Worm (Caenorhabditis elegans) whole organism, L4 larva: Measurements from ENCODE around the gene ubc-13.
A peak's percentile ranks its signal among the peaks of the same experiment; 100 is the strongest.

Experiments used
- F26F4.8 ChIP-seq: fragments of 200-800 bp; sonication (Bioruptor generic); conservative IDR thresholded peaks from 2 replicates; pipeline ENCODE4 v1.3.6; 2022; ENCODE audit warnings: missing genetic modification characterization, missing compliant biosample characterization
- F49E8.2 ChIP-seq: sonication (generic microtip); optimal IDR thresholded peaks from 2 replicates; lab custom pipeline; 2016; ENCODE audit warnings: missing compliant biosample characterization, mild to moderate bottlenecking, missing genetic modification characterization, borderline replicate concordance
- Y105C5A.15 ChIP-seq: fragments of 200-800 bp; sonication (Bioruptor generic); IDR thresholded peaks from 2 replicates; pipeline ENCODE4 v1.3.6; 2022; ENCODE audit warnings: missing genetic modification characterization, missing compliant biosample characterization
- ZK337.2 ChIP-seq: fragments of 200-800 bp; sonication (Bioruptor generic); IDR thresholded peaks from 2 replicates; pipeline ENCODE4 v1.3.6; 2022; ENCODE audit warnings: missing genetic modification reagents, missing genetic modification characterization, missing compliant biosample characterization
- ZK546.5 ChIP-seq, 2 experiments: sonication (generic microtip); optimal IDR thresholded peaks; 2 replicates each; lab custom pipeline; 2017; ENCODE audit warnings: missing biosample characterization in 2 of 2, missing genetic modification characterization in 2 of 2
- aha-1 ChIP-seq: fragments of 150-350 bp; peaks from one replicate; lab custom pipeline; 2014; ENCODE audit warnings: missing biosample characterization, missing genetic modification characterization
- attf-4 ChIP-seq: sonication (generic microtip); optimal IDR thresholded peaks from 3 replicates; lab custom pipeline; 2017; ENCODE audit warnings: missing biosample characterization, missing genetic modification characterization
- ceh-20 ChIP-seq: fragments of 200-800 bp; sonication (Bioruptor generic); IDR thresholded peaks from 2 replicates; pipeline ENCODE4 v1.3.6; 2022; ENCODE audit warnings: missing genetic modification reagents, missing genetic modification characterization, missing compliant biosample characterization
- ceh-28 ChIP-seq: fragments of 150-350 bp; optimal IDR thresholded peaks from 2 replicates; lab custom pipeline; 2014; ENCODE audit warnings: missing biosample characterization, missing genetic modification reagents, missing genetic modification characterization
- ctbp-1 ChIP-seq: fragments of 200-800 bp; sonication (Bioruptor generic); IDR thresholded peaks from 2 replicates; pipeline ENCODE4 v1.3.6; 2022; ENCODE audit warnings: missing genetic modification reagents, missing genetic modification characterization, missing compliant biosample characterization
- daf-12 ChIP-seq: fragments of 150-350 bp; optimal IDR thresholded peaks from 2 replicates; lab custom pipeline; 2014; ENCODE audit warnings: missing biosample characterization, missing genetic modification reagents, missing genetic modification characterization
- daf-16 ChIP-seq, 3 experiments: sonication (generic microtip); optimal IDR thresholded peaks; 2 replicates each; lab custom pipeline; 2016 to 2017; ENCODE audit warnings: missing genetic modification characterization in 3 of 3, missing genetic modification reagents in 3 of 3, mild to moderate bottlenecking in 2 of 3, missing compliant biosample characterization in 2 of 3, missing biosample characterization in 1 of 3, moderate library complexity in 1 of 3
- daf-19 ChIP-seq: fragments of 200-800 bp; sonication (Bioruptor generic); conservative IDR thresholded peaks from 2 replicates; pipeline ENCODE4 v1.3.6; 2022; ENCODE audit warnings: missing genetic modification characterization, missing compliant biosample characterization
- daf-8 ChIP-seq: fragments of 200-800 bp; sonication (Bioruptor generic); IDR thresholded peaks from 2 replicates; pipeline ENCODE4 v1.3.6; 2022; ENCODE audit warnings: missing genetic modification characterization, missing compliant biosample characterization
- dve-1 ChIP-seq: sonication (generic microtip); optimal IDR thresholded peaks from 2 replicates; lab custom pipeline; 2017; ENCODE audit warnings: antibody characterized with exemption, mild to moderate bottlenecking, missing genetic modification characterization, missing compliant biosample characterization; ENCODE audit not compliant: insufficient read depth
- egl-27 ChIP-seq: sonication (generic microtip); optimal IDR thresholded peaks from 3 replicates; lab custom pipeline; 2017; ENCODE audit warnings: missing biosample characterization, missing genetic modification reagents, missing genetic modification characterization
- egl-43 ChIP-seq: fragments of 200-800 bp; sonication (Bioruptor generic); IDR thresholded peaks from 2 replicates; pipeline ENCODE4 v1.3.6; 2022; ENCODE audit warnings: missing genetic modification reagents, missing genetic modification characterization, missing compliant biosample characterization
- fkh-10 ChIP-seq: fragments of 150-350 bp; optimal IDR thresholded peaks from 2 replicates; lab custom pipeline; 2014; ENCODE audit warnings: missing biosample characterization, missing genetic modification reagents, missing genetic modification characterization
- gei-8 ChIP-seq: fragments of 200-800 bp; sonication (Bioruptor generic); optimal IDR thresholded peaks from 2 replicates; lab custom pipeline; 2018; ENCODE audit warnings: mild to moderate bottlenecking, missing genetic modification characterization, missing compliant biosample characterization
- hif-1 ChIP-seq, 2 experiments: sonication (generic microtip); optimal IDR thresholded peaks; 2 replicates each; lab custom pipeline; 2016 to 2017; ENCODE audit warnings: missing compliant biosample characterization in 2 of 2, missing genetic modification characterization in 2 of 2, missing genetic modification reagents in 2 of 2, missing genotype in 2 of 2, mild to moderate bottlenecking in 1 of 2
- hlh-30 ChIP-seq: sonication (generic microtip); optimal IDR thresholded peaks from 2 replicates; lab custom pipeline; 2017; ENCODE audit warnings: antibody characterized with exemption, mild to moderate bottlenecking, missing genetic modification characterization, missing compliant biosample characterization; ENCODE audit not compliant: insufficient read depth
- hmg-1.1 ChIP-seq: fragments of 200-800 bp; sonication (Bioruptor generic); IDR thresholded peaks from 2 replicates; pipeline ENCODE4 v1.3.6; 2022; ENCODE audit warnings: missing genetic modification reagents, missing genetic modification characterization, missing compliant biosample characterization
- jun-1 ChIP-seq: fragments of 150-350 bp; optimal IDR thresholded peaks from 2 replicates; lab custom pipeline; 2014; ENCODE audit warnings: missing biosample characterization, missing genetic modification reagents, missing genetic modification characterization
- lim-7 ChIP-seq: fragments of 200-800 bp; sonication (Bioruptor generic); IDR thresholded peaks from 2 replicates; pipeline ENCODE4 v1.3.6; 2022; ENCODE audit warnings: missing genetic modification characterization, missing compliant biosample characterization
- lin-13 ChIP-seq: fragments of 150-350 bp; optimal IDR thresholded peaks from 2 replicates; lab custom pipeline; 2014; ENCODE audit warnings: missing biosample characterization, missing genetic modification reagents, missing genetic modification characterization
- lin-15B ChIP-seq: fragments of 150-350 bp; sonication (generic microtip); optimal IDR thresholded peaks from 3 replicates; lab custom pipeline; 2014; ENCODE audit warnings: missing biosample characterization, missing genetic modification characterization
- mxl-3 ChIP-seq: fragments of 200-800 bp; sonication (Bioruptor generic); optimal IDR thresholded peaks from 2 replicates; lab custom pipeline; 2018; ENCODE audit warnings: mild to moderate bottlenecking, missing genetic modification characterization, missing compliant biosample characterization
- nhr-10 ChIP-seq: fragments of 150-350 bp; optimal IDR thresholded peaks from 2 replicates; lab custom pipeline; 2014; ENCODE audit warnings: missing biosample characterization, missing genetic modification characterization
- nhr-102 ChIP-seq: sonication (generic microtip); optimal IDR thresholded peaks from 2 replicates; lab custom pipeline; 2016; ENCODE audit warnings: mild to moderate bottlenecking, missing genetic modification characterization, moderate library complexity, missing compliant biosample characterization
- nhr-111 ChIP-seq: fragments of 200-800 bp; sonication (Bioruptor generic); optimal IDR thresholded peaks from 2 replicates; lab custom pipeline; 2018; ENCODE audit warnings: mild to moderate bottlenecking, missing genetic modification characterization, missing compliant biosample characterization
- nhr-28 ChIP-seq: fragments of 150-350 bp; optimal IDR thresholded peaks from 2 replicates; lab custom pipeline; 2014; ENCODE audit warnings: missing biosample characterization, missing genetic modification characterization
- nhr-41 ChIP-seq: fragments of 200-800 bp; sonication (Bioruptor generic); IDR thresholded peaks from 2 replicates; pipeline ENCODE4 v1.3.6; 2022; ENCODE audit warnings: missing genetic modification reagents, missing genetic modification characterization, missing compliant biosample characterization
- nhr-48 ChIP-seq: sonication (generic microtip); optimal IDR thresholded peaks from 2 replicates; lab custom pipeline; 2016; ENCODE audit warnings: mild to moderate bottlenecking, missing genetic modification characterization, missing compliant biosample characterization
- pha-4 ChIP-seq, 2 experiments: fragments of 150-350 bp in 1 of 2; fragments of 200-800 bp in 1 of 2; sonication (Bioruptor generic) in 1 of 2; IDR thresholded peaks in 1 of 2; optimal IDR thresholded peaks in 1 of 2; 2 replicates each; pipeline versions ENCODE4 v1.3.6 to Lab custom; 2014 to 2022; ENCODE audit warnings: missing genetic modification characterization in 2 of 2, missing genetic modification reagents in 2 of 2, missing biosample characterization in 1 of 2, missing compliant biosample characterization in 1 of 2
- php-3 ChIP-seq: fragments of 200-800 bp; sonication (Bioruptor generic); IDR thresholded peaks from 2 replicates; pipeline ENCODE4 v1.3.6; 2022; ENCODE audit warnings: missing genetic modification reagents, missing genetic modification characterization, missing compliant biosample characterization
- pqm-1 ChIP-seq: sonication (generic microtip); optimal IDR thresholded peaks from 2 replicates; lab custom pipeline; 2017; ENCODE audit warnings: missing biosample characterization, missing genetic modification characterization
- set-16 ChIP-seq: fragments of 200-800 bp; sonication (Bioruptor generic); IDR thresholded peaks from 2 replicates; pipeline ENCODE4 v1.3.6; 2022; ENCODE audit warnings: missing genetic modification reagents, missing genetic modification characterization, missing compliant biosample characterization
- snpc-4 ChIP-seq: fragments of 150-350 bp; optimal IDR thresholded peaks from 2 replicates; lab custom pipeline; 2014; ENCODE audit warnings: missing biosample characterization, missing genetic modification characterization
- spr-3 ChIP-seq: fragments of 200-800 bp; sonication (Bioruptor generic); optimal IDR thresholded peaks from 2 replicates; lab custom pipeline; 2018; ENCODE audit warnings: mild to moderate bottlenecking, missing genetic modification characterization, missing compliant biosample characterization
- unc-39 ChIP-seq: sonication (generic microtip); optimal IDR thresholded peaks from 2 replicates; lab custom pipeline; 2017; ENCODE audit warnings: missing biosample characterization, missing genetic modification characterization
- unc-62 ChIP-seq, 3 experiments: fragments of 150-350 bp in 1 of 3; sonication (generic microtip); optimal IDR thresholded peaks in 2 of 3; peaks in 1 of 3; 1 replicate in 1 of 3; 2 replicates in 2 of 3; lab custom pipeline; 2014 to 2017; ENCODE audit warnings: missing biosample characterization in 3 of 3, missing genetic modification characterization in 3 of 3, missing genetic modification reagents in 3 of 3, missing genotype in 1 of 3
- zag-1 ChIP-seq: fragments of 150-350 bp; optimal IDR thresholded peaks from 2 replicates; lab custom pipeline; 2014; ENCODE audit warnings: missing biosample characterization, missing genetic modification characterization
- zfp-3 ChIP-seq: fragments of 200-800 bp; sonication (Bioruptor generic); conservative IDR thresholded peaks from 2 replicates; pipeline ENCODE4 v1.3.6; 2022; ENCODE audit warnings: missing genetic modification reagents, missing genetic modification characterization, missing compliant biosample characterization
- ztf-7 ChIP-seq: fragments of 150-350 bp; optimal IDR thresholded peaks from 2 replicates; lab custom pipeline; 2014; ENCODE audit warnings: missing biosample characterization, missing genetic modification characterization

Gene ubc-13

ce11 chrIV:2960242-2960641, 34.8 kb upstream of the ubc-13 start:
- TF ChIP-seq nhr-48 (tag; lab: Kevin White, UChicago) = no peak
- TF ChIP-seq fkh-10 (GFP tag; lab: Kevin White, UChicago) = no peak
- TF ChIP-seq pha-4 (GFP tag; IDR thresholded peaks at IDR 0.05; lab: Robert Waterston, UW) = no peak
- TF ChIP-seq pha-4 (tag; optimal IDR thresholded peaks at IDR 0.05; lab: Kevin White, UChicago) = no peak
- peak in 1 of 2 experiments; percentile 29 for TF ChIP-seq unc-62 (GFP tag; optimal IDR thresholded peaks at IDR 0.05 in 1 of 2; lab: Kevin White, UChicago)
- no peak for TF ChIP-seq unc-62 (tag; optimal IDR thresholded peaks at IDR 0.05; lab: Kevin White, UChicago)
- TF ChIP-seq set-16 (GFP tag; lab: Robert Waterston, UW) = peak; percentile 86

ce11 chrIV:2959798-2960197, 34.3 kb upstream of the ubc-13 start, which contains the start of gene ser-6:
TSS of gene ser-6 (plus strand) at chrIV:2960098.
- TF ChIP-seq fkh-10 (GFP tag; lab: Kevin White, UChicago) (no peak), egl-27 (no peak), aha-1 (tag; lab: Kevin White, UChicago) (peak; percentile 63)

- no peak for TF ChIP-seq nhr-111 (GFP tag; lab: Kevin White, UChicago)
- no peak for TF ChIP-seq spr-3 (GFP tag; lab: Kevin White, UChicago)
- TF ChIP-seq unc-39 = no peak
- no peak for TF ChIP-seq F49E8.2
- TF ChIP-seq Y105C5A.15 (GFP tag; lab: Robert Waterston, UW) = no peak
- no peak for TF ChIP-seq ceh-20
- no peak for TF ChIP-seq php-3 (GFP tag; lab: Robert Waterston, UW)
- TF ChIP-seq egl-43 (GFP tag; lab: Robert Waterston, UW) = no peak
- no peak for TF ChIP-seq attf-4 (tag; lab: Kevin White, UChicago)
- TF ChIP-seq lin-13 (GFP tag; lab: Kevin White, UChicago) = no peak
These were observed 9.7 kb upstream of the ubc-13 start for ce11 chrIV:2935194-2935593.

ce11 chrIV:2931228-2931627, 5.7 kb upstream of the ubc-13 start, which contains the start of gene samt-1:
TSS of gene samt-1 (plus strand) at chrIV:2931403.
- TF ChIP-seq ceh-28 (tag; lab: Kevin White, UChicago) = no peak
- no peak for TF ChIP-seq lin-15B (tag; lab: Kevin White, UChicago)
- TF ChIP-seq fkh-10 (GFP tag; lab: Kevin White, UChicago) = no peak
- no peak for TF ChIP-seq mxl-3 (GFP tag; lab: Kevin White, UChicago)
- peak; percentile 28 for TF ChIP-seq nhr-28
- no peak for TF ChIP-seq snpc-4
- TF ChIP-seq nhr-10 (tag; lab: Kevin White, UChicago) = no peak
- peak; percentile 11 for TF ChIP-seq dve-1 (tag; lab: Kevin White, UChicago)
- TF ChIP-seq daf-12 (tag; lab: Kevin White, UChicago) = no peak
- no peak for TF ChIP-seq nhr-111 (GFP tag; lab: Kevin White, UChicago)
- TF ChIP-seq nhr-41 = no peak
- TF ChIP-seq daf-8 = no peak
- no peak for TF ChIP-seq F49E8.2
- no peak for TF ChIP-seq daf-16 (GFP tag; optimal IDR thresholded peaks at IDR 0.05; lab: Kevin White, UChicago)
- TF ChIP-seq daf-16 (tag; optimal IDR thresholded peaks at IDR 0.05; lab: Kevin White, UChicago) = peak; percentile 50
- TF ChIP-seq zfp-3 (GFP tag; lab: Robert Waterston, UW) = no peak
- TF ChIP-seq ctbp-1 (GFP tag; lab: Robert Waterston, UW) = no peak
- peak; percentile 1 for TF ChIP-seq pqm-1 (tag; lab: Kevin White, UChicago)
- no peak for TF ChIP-seq gei-8 (GFP tag; lab: Kevin White, UChicago)
- no peak for TF ChIP-seq hif-1 (tag; optimal IDR thresholded peaks at IDR 0.05; lab: Kevin White, UChicago)
- no peak for TF ChIP-seq jun-1
- no peak for TF ChIP-seq daf-19 (GFP tag; lab: Robert Waterston, UW)
- peak; percentile 74 for TF ChIP-seq aha-1 (tag; lab: Kevin White, UChicago)
- no peak for TF ChIP-seq pha-4 (GFP tag; IDR thresholded peaks at IDR 0.05; lab: Robert Waterston, UW)
- no peak for TF ChIP-seq pha-4 (tag; optimal IDR thresholded peaks at IDR 0.05; lab: Kevin White, UChicago)
- TF ChIP-seq F26F4.8 (GFP tag; lab: Robert Waterston, UW) = no peak
- TF ChIP-seq lim-7 (GFP tag; lab: Robert Waterston, UW) = no peak
- TF ChIP-seq ZK337.2 (GFP tag; lab: Robert Waterston, UW) = no peak
- no peak for TF ChIP-seq ZK546.5 (tag; optimal IDR thresholded peaks at IDR 0.05; lab: Kevin White, UChicago)
- no peak for TF ChIP-seq nhr-102 (tag; lab: Kevin White, UChicago)
- no peak for TF ChIP-seq hmg-1.1 (GFP tag; lab: Robert Waterston, UW)
- TF ChIP-seq hlh-30 (tag; lab: Kevin White, UChicago) = no peak
- no peak for TF ChIP-seq ztf-7
- no peak for TF ChIP-seq zag-1 (tag; lab: Kevin White, UChicago)
